Worm (Caenorhabditis elegans) whole organism, L4 larva: ENCODE measurements around the gene F01D4.5.
A peak's percentile ranks its signal among the peaks of the same experiment; 100 is the strongest.

Experiments
- F49E8.2 ChIP-seq: sonication (generic microtip); optimal IDR thresholded peaks from 2 replicates; lab custom pipeline; 2016; ENCODE audit warnings: missing compliant biosample characterization, mild to moderate bottlenecking, missing genetic modification characterization, borderline replicate concordance
- Y105C5A.15 ChIP-seq: fragments of 200-800 bp; sonication (Bioruptor generic); IDR thresholded peaks from 2 replicates; pipeline ENCODE4 v1.3.6; 2022; ENCODE audit warnings: missing genetic modification characterization, missing compliant biosample characterization
- aha-1 ChIP-seq: fragments of 150-350 bp; peaks from one replicate; lab custom pipeline; 2014; ENCODE audit warnings: missing biosample characterization, missing genetic modification characterization
- ama-1 ChIP-seq: fragments of 150-350 bp; optimal IDR thresholded peaks from 2 replicates; lab custom pipeline; 2014; ENCODE audit warnings: inconsistent platforms, mixed read lengths
- arid-1 ChIP-seq: fragments of 200-800 bp; sonication (Bioruptor generic); conservative IDR thresholded peaks from 2 replicates; pipeline ENCODE4 v1.3.6; 2022; ENCODE audit warnings: missing genetic modification reagents, missing genetic modification characterization, missing compliant biosample characterization
- ceh-32 ChIP-seq: sonication (generic microtip); optimal IDR thresholded peaks from 2 replicates; lab custom pipeline; 2016; ENCODE audit warnings: mild to moderate bottlenecking, missing genetic modification characterization, missing compliant biosample characterization; ENCODE audit not compliant: poor library complexity
- ceh-44 ChIP-seq: fragments of 200-800 bp; sonication (Bioruptor generic); IDR thresholded peaks from 2 replicates; pipeline ENCODE4 v1.3.6; 2022; ENCODE audit warnings: missing genetic modification reagents, missing genetic modification characterization, missing compliant biosample characterization
- ceh-62 ChIP-seq: sonication (generic microtip); optimal IDR thresholded peaks from 2 replicates; lab custom pipeline; 2017; ENCODE audit warnings: missing biosample characterization, missing genetic modification characterization
- ceh-82 ChIP-seq: sonication (generic microtip); optimal IDR thresholded peaks from 2 replicates; lab custom pipeline; 2017; ENCODE audit warnings: missing biosample characterization, missing genetic modification characterization
- cey-2 ChIP-seq: sonication (generic microtip); optimal IDR thresholded peaks from 3 replicates; lab custom pipeline; 2017; ENCODE audit warnings: missing genetic modification characterization, mild to moderate bottlenecking, missing compliant biosample characterization, antibody characterized with exemption, borderline replicate concordance; ENCODE audit not compliant: insufficient read depth
- ctbp-1 ChIP-seq: fragments of 200-800 bp; sonication (Bioruptor generic); IDR thresholded peaks from 2 replicates; pipeline ENCODE4 v1.3.6; 2022; ENCODE audit warnings: missing genetic modification reagents, missing genetic modification characterization, missing compliant biosample characterization
- daf-12 ChIP-seq: fragments of 150-350 bp; optimal IDR thresholded peaks from 2 replicates; lab custom pipeline; 2014; ENCODE audit warnings: missing biosample characterization, missing genetic modification reagents, missing genetic modification characterization
- daf-16 ChIP-seq, 3 experiments: sonication (generic microtip); optimal IDR thresholded peaks; 2 replicates each; lab custom pipeline; 2016 to 2017; ENCODE audit warnings: missing genetic modification characterization in 3 of 3, missing genetic modification reagents in 3 of 3, mild to moderate bottlenecking in 2 of 3, missing compliant biosample characterization in 2 of 3, missing biosample characterization in 1 of 3, moderate library complexity in 1 of 3
- daf-19 ChIP-seq: fragments of 200-800 bp; sonication (Bioruptor generic); conservative IDR thresholded peaks from 2 replicates; pipeline ENCODE4 v1.3.6; 2022; ENCODE audit warnings: missing genetic modification characterization, missing compliant biosample characterization
- dmd-6 ChIP-seq: fragments of 200-800 bp; sonication (Bioruptor generic); IDR thresholded peaks from 2 replicates; pipeline ENCODE4 v1.3.6; 2022; ENCODE audit warnings: missing genetic modification reagents, missing genetic modification characterization, missing compliant biosample characterization
- egl-43 ChIP-seq: fragments of 200-800 bp; sonication (Bioruptor generic); IDR thresholded peaks from 2 replicates; pipeline ENCODE4 v1.3.6; 2022; ENCODE audit warnings: missing genetic modification reagents, missing genetic modification characterization, missing compliant biosample characterization
- gei-8 ChIP-seq: fragments of 200-800 bp; sonication (Bioruptor generic); optimal IDR thresholded peaks from 2 replicates; lab custom pipeline; 2018; ENCODE audit warnings: mild to moderate bottlenecking, missing genetic modification characterization, missing compliant biosample characterization
- hlh-30 ChIP-seq: sonication (generic microtip); optimal IDR thresholded peaks from 2 replicates; lab custom pipeline; 2017; ENCODE audit warnings: antibody characterized with exemption, mild to moderate bottlenecking, missing genetic modification characterization, missing compliant biosample characterization; ENCODE audit not compliant: insufficient read depth
- lim-7 ChIP-seq: fragments of 200-800 bp; sonication (Bioruptor generic); IDR thresholded peaks from 2 replicates; pipeline ENCODE4 v1.3.6; 2022; ENCODE audit warnings: missing genetic modification characterization, missing compliant biosample characterization
- lin-15B ChIP-seq: fragments of 150-350 bp; sonication (generic microtip); optimal IDR thresholded peaks from 3 replicates; lab custom pipeline; 2014; ENCODE audit warnings: missing biosample characterization, missing genetic modification characterization
- lin-29 ChIP-seq: fragments of 200-800 bp; sonication (Bioruptor generic); IDR thresholded peaks from 2 replicates; pipeline ENCODE4 v1.3.6; 2022; ENCODE audit warnings: missing genetic modification reagents, missing genetic modification characterization, missing compliant biosample characterization
- lir-3 ChIP-seq: sonication (generic microtip); optimal IDR thresholded peaks from 2 replicates; lab custom pipeline; 2016; ENCODE audit warnings: mild to moderate bottlenecking, missing genetic modification characterization, missing compliant biosample characterization
- madf-5 ChIP-seq, 2 experiments: fragments of 200-800 bp; sonication (Bioruptor generic); IDR thresholded peaks; 2 replicates each; pipeline ENCODE4 v1.3.6; 2022; ENCODE audit warnings: missing compliant biosample characterization in 2 of 2, missing genetic modification characterization in 2 of 2
- madf-9 ChIP-seq: fragments of 200-800 bp; sonication (Bioruptor generic); conservative IDR thresholded peaks from 2 replicates; pipeline ENCODE4 v1.3.6; 2022; ENCODE audit warnings: missing genetic modification reagents, missing genetic modification characterization, missing compliant biosample characterization
- mdl-1 ChIP-seq, 2 experiments: fragments of 150-350 bp in 1 of 2; sonication (generic microtip) in 1 of 2; optimal IDR thresholded peaks; 2 replicates each; lab custom pipeline; 2014 to 2017; ENCODE audit warnings: missing biosample characterization in 2 of 2, missing genetic modification characterization in 2 of 2
- mes-2 ChIP-seq: sonication (generic microtip); optimal IDR thresholded peaks from 2 replicates; lab custom pipeline; 2016; ENCODE audit warnings: missing genotype, mild to moderate bottlenecking, missing genetic modification characterization, missing compliant biosample characterization; ENCODE audit not compliant: poor library complexity, severe bottlenecking
- nhr-11 ChIP-seq: fragments of 150-350 bp; optimal IDR thresholded peaks from 2 replicates; lab custom pipeline; 2014; ENCODE audit warnings: missing biosample characterization, missing genetic modification characterization
- nhr-111 ChIP-seq: fragments of 200-800 bp; sonication (Bioruptor generic); optimal IDR thresholded peaks from 2 replicates; lab custom pipeline; 2018; ENCODE audit warnings: mild to moderate bottlenecking, missing genetic modification characterization, missing compliant biosample characterization
- nhr-28 ChIP-seq: fragments of 150-350 bp; optimal IDR thresholded peaks from 2 replicates; lab custom pipeline; 2014; ENCODE audit warnings: missing biosample characterization, missing genetic modification characterization
- nhr-41 ChIP-seq: fragments of 200-800 bp; sonication (Bioruptor generic); IDR thresholded peaks from 2 replicates; pipeline ENCODE4 v1.3.6; 2022; ENCODE audit warnings: missing genetic modification reagents, missing genetic modification characterization, missing compliant biosample characterization
- nhr-76 ChIP-seq: fragments of 150-350 bp; optimal IDR thresholded peaks from 2 replicates; lab custom pipeline; 2014; ENCODE audit warnings: missing biosample characterization, missing genetic modification characterization
- pha-4 ChIP-seq, 2 experiments: fragments of 150-350 bp in 1 of 2; fragments of 200-800 bp in 1 of 2; sonication (Bioruptor generic) in 1 of 2; IDR thresholded peaks in 1 of 2; optimal IDR thresholded peaks in 1 of 2; 2 replicates each; pipeline versions ENCODE4 v1.3.6 to Lab custom; 2014 to 2022; ENCODE audit warnings: missing genetic modification characterization in 2 of 2, missing genetic modification reagents in 2 of 2, missing biosample characterization in 1 of 2, missing compliant biosample characterization in 1 of 2
- pqm-1 ChIP-seq: sonication (generic microtip); optimal IDR thresholded peaks from 2 replicates; lab custom pipeline; 2017; ENCODE audit warnings: missing biosample characterization, missing genetic modification characterization
- snpc-4 ChIP-seq: fragments of 150-350 bp; optimal IDR thresholded peaks from 2 replicates; lab custom pipeline; 2014; ENCODE audit warnings: missing biosample characterization, missing genetic modification characterization
- spr-1 ChIP-seq: sonication (generic microtip); optimal IDR thresholded peaks from 2 replicates; lab custom pipeline; 2016; ENCODE audit warnings: mild to moderate bottlenecking, missing genetic modification characterization, missing compliant biosample characterization
- tra-1 ChIP-seq: fragments of 200-800 bp; sonication (Bioruptor generic); IDR thresholded peaks from 2 replicates; pipeline ENCODE4 v1.3.6; 2022; ENCODE audit warnings: missing genetic modification reagents, missing genetic modification characterization, missing compliant biosample characterization
- zag-1 ChIP-seq: fragments of 150-350 bp; optimal IDR thresholded peaks from 2 replicates; lab custom pipeline; 2014; ENCODE audit warnings: missing biosample characterization, missing genetic modification characterization
- zfp-3 ChIP-seq: fragments of 200-800 bp; sonication (Bioruptor generic); conservative IDR thresholded peaks from 2 replicates; pipeline ENCODE4 v1.3.6; 2022; ENCODE audit warnings: missing genetic modification reagents, missing genetic modification characterization, missing compliant biosample characterization

Gene F01D4.5

DNA sequence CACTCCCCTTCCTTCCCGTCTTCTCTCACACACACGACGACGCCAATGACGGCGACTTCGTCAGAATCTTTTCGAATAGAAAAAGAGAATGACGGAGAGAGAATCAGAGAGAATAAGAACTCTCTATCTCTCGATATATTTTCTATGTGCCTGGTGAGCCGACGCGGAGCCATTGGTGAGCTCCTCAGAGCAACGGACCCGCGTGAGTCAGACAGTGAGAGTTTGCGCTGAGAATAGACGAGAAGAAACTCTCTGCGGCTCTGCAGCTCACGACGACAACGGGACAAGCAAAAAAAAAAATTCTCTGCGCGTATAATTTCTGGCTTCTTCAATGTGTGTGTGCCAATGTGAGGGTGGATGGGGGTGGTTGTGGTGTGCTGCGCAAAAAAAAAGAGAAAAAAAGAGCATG, 16.5 kb upstream of the F01D4.5 start (continued):
- TF ChIP-seq mdl-1 (tag; optimal IDR thresholded peaks at IDR 0.05; lab: Kevin White, UChicago) (peak in 1 of 2 experiments; percentile 54), ceh-62 (no peak), lir-3 (tag; lab: Kevin White, UChicago) (no peak), nhr-41 (GFP tag; lab: Robert Waterston, UW) (no peak), zag-1 (tag; lab: Kevin White, UChicago) (no peak), lin-29 (GFP tag; lab: Robert Waterston, UW) (no peak), Y105C5A.15 (no peak), ceh-32 (tag; lab: Kevin White, UChicago) (no peak), madf-5 (GFP tag; IDR thresholded peaks at IDR 0.05; lab: Robert Waterston, UW) (no peak), daf-19 (GFP tag; lab: Robert Waterston, UW) (no peak), madf-9 (GFP tag; lab: Robert Waterston, UW) (no peak), nhr-111 (GFP tag; lab: Kevin White, UChicago) (no peak), spr-1 (tag; lab: Kevin White, UChicago) (no peak), mes-2 (tag; lab: Kevin White, UChicago) (peak; percentile 31), snpc-4 (tag; lab: Kevin White, UChicago) (no peak), nhr-76 (tag; lab: Kevin White, UChicago) (no peak), tra-1 (GFP tag; lab: Robert Waterston, UW) (peak; percentile 48; the same call in 1 of the 2 replicates), nhr-11 (tag; lab: Kevin White, UChicago) (peak; percentile 42), ama-1 (lab: Kevin White, UChicago) (no peak), ceh-82 (no peak)

DNA sequence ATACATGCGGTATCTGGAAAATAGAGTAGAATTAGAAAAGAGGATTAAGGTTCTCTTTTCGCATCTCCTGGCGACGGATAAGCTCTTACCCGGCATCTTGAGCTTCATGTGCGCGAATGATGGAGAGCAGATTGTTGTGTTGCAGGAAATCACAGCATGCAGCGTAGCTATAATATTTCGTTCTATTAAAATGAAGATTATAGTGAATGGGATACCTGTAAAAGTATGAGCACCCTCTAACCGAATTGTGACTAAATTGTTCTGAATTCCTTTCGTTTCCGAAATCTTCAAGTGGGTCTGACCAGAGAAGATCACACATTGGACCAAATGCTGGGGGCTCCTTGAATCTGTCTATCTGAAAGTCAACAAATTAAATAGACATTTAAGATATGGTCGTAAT, 14.9 kb upstream of the F01D4.5 start:
- TF ChIP-seq aha-1 (tag; lab: Kevin White, UChicago) (peak; percentile 58), ceh-32 (tag; lab: Kevin White, UChicago) (no peak), zfp-3 (no peak), daf-16 (GFP tag; optimal IDR thresholded peaks at IDR 0.05; lab: Kevin White, UChicago) (no peak), daf-16 (tag; optimal IDR thresholded peaks at IDR 0.05; lab: Kevin White, UChicago) (no peak)
- TF ChIP-seq, all 104 proteins: peak for 1

DNA sequence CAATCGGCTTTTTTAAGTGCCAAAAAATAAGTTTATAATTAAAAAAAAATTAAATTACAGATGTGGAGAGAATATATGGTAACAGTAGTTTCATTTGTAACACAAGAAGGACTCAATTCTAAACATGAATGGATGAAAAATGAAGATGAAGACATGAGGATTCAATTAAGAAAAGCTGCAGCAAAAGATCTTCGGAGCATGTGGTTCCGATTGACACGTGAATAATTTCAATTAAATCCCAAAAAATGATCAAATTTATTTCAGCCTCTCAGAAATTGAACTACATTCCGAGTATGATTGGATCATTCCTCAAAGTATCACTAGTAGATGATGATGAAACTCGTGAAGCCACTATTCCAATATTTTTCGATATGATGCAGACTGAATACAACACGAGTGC, 6.0 kb upstream of the F01D4.5 start:
- TF ChIP-seq lim-7 (GFP tag; lab: Robert Waterston, UW) (no peak), F49E8.2 (tag; lab: Kevin White, UChicago) (no peak), madf-9 (GFP tag; lab: Robert Waterston, UW) (no peak), ctbp-1 (GFP tag; lab: Robert Waterston, UW) (no peak), arid-1 (GFP tag; lab: Robert Waterston, UW) (no peak), lin-15B (tag; lab: Kevin White, UChicago) (no peak), pha-4 (GFP tag; IDR thresholded peaks at IDR 0.05; lab: Robert Waterston, UW) (no peak), pha-4 (tag; optimal IDR thresholded peaks at IDR 0.05; lab: Kevin White, UChicago) (no peak), zag-1 (tag; lab: Kevin White, UChicago) (no peak), egl-43 (GFP tag; lab: Robert Waterston, UW) (no peak), cey-2 (tag; lab: Kevin White, UChicago) (no peak)

DNA sequence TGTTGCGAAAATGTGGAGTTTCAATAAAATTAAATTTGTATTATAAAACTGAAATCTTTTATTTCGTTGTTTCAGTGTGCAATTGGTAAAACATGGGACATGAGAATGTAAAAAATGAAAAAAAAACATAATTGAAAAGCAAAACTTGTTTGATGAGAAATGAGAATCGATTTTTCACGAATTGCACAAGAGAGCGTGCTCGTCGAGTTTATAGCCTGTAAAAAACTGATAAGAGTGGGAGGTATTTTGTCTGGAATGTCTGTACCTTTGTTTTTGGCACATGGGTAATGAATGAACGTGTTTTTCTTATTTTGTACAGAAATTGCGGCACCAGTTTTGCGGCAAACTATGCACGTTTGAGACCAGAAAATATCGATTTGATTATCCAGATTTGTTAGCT, 872 bp downstream of the F01D4.5 start:
- no peak for TF ChIP-seq gei-8
- TF ChIP-seq nhr-28 (tag; lab: Kevin White, UChicago) = peak; percentile 26
- peak; percentile 26 for TF ChIP-seq pqm-1
- TF ChIP-seq mdl-1 (tag; optimal IDR thresholded peaks at IDR 0.05; lab: Kevin White, UChicago) = peak in 1 of 2 experiments; percentile 7
- no peak for TF ChIP-seq daf-16 (GFP tag; optimal IDR thresholded peaks at IDR 0.05; lab: Kevin White, UChicago)
- peak; percentile 47 for TF ChIP-seq daf-16 (tag; optimal IDR thresholded peaks at IDR 0.05; lab: Kevin White, UChicago)
- TF ChIP-seq daf-12 (tag; lab: Kevin White, UChicago) = no peak
- TF ChIP-seq dmd-6 = 0 out of 2 replicates have a peak, but pooled peaks have one; percentile 9
- peak; percentile 22 for TF ChIP-seq hlh-30
- TF ChIP-seq ceh-44 (GFP tag; lab: Robert Waterston, UW) = no peak
